Fruit fly (Drosophila melanogaster): ENCODE measurements around the gene Scsalpha2.

Gene Scsalpha2

dm6 chr3R:19460409-19461217 lies 2.3 kb downstream of the Scsalpha2 start, which contains the start of gene Dys (continued):
- TF ChIP-seq CG6854 (GFP tag; optimal IDR thresholded peaks at IDR 0.05) (peak; percentile 65), CG9437 (GFP tag; optimal IDR thresholded peaks at IDR 0.05) (peak; percentile 66), Hr3 (GFP tag; optimal IDR thresholded peaks at IDR 0.05) (peak; percentile 84), lov (optimal IDR thresholded peaks at IDR 0.05) (no peak), lov (GFP tag; IDR thresholded peaks at IDR 0.05) (no peak), zf30C (GFP tag; optimal IDR thresholded peaks at IDR 0.05) (no peak), CG7745 (tag; optimal IDR thresholded peaks at IDR 0.05) (peak; percentile 93), wor (GFP tag; IDR thresholded peaks at IDR 0.05) (peak; percentile 76), bsh (GFP tag; optimal IDR thresholded peaks at IDR 0.05) (peak in 1 of 2 experiments; percentile 93), bbx (GFP tag; IDR thresholded peaks at IDR 0.05; ENCODE audit: partially characterized antibody) (no peak), CG14441 (GFP tag; IDR thresholded peaks at IDR 0.05) (peak; percentile 88), sug (tag; optimal IDR thresholded peaks at IDR 0.05) (peak; percentile 67), Ptx1 (GFP tag; IDR thresholded peaks at IDR 0.05) (peak; percentile 88), CG18262 (tag; optimal IDR thresholded peaks at IDR 0.05) (peak; percentile 90), gfzf (GFP tag; optimal IDR thresholded peaks at IDR 0.05) (no peak), sob (GFP tag; IDR thresholded peaks at IDR 0.05) (peak; percentile 91), CG9876 (GFP tag; optimal IDR thresholded peaks at IDR 0.05) (peak; percentile 34)

- no peak for TF ChIP-seq ci (GFP tag; IDR thresholded peaks at IDR 0.05)
- TF ChIP-seq CG9609 (GFP tag; optimal IDR thresholded peaks at IDR 0.05) = no peak
- TF ChIP-seq knrl (GFP tag; IDR thresholded peaks at IDR 0.05; ENCODE audit: partially characterized antibody) = no peak
- no peak for TF ChIP-seq dpn (GFP tag; optimal IDR thresholded peaks at IDR 0.05)
- TF ChIP-seq CG13287 (GFP tag; IDR thresholded peaks at IDR 0.05; ENCODE audit: partially characterized antibody) = no peak
- TF ChIP-seq Ada2b (GFP tag; IDR thresholded peaks at IDR 0.05) = no peak
- no peak for TF ChIP-seq CG10366 (GFP tag; IDR thresholded peaks at IDR 0.05)
- no peak for TF ChIP-seq mld (GFP tag; IDR thresholded peaks at IDR 0.05; ENCODE audit: partially characterized antibody)
- no peak for TF ChIP-seq CG16863 (GFP tag; optimal IDR thresholded peaks at IDR 0.05)
- TF ChIP-seq abd-A (tag; optimal IDR thresholded peaks at IDR 0.05) = no peak
- TF ChIP-seq Ssrp (tag; optimal IDR thresholded peaks at IDR 0.05) = no peak
- TF ChIP-seq Drgx (GFP tag; IDR thresholded peaks at IDR 0.05) = no peak
- TF ChIP-seq CG10543 (GFP tag; optimal IDR thresholded peaks at IDR 0.05) = no peak
- TF ChIP-seq ato (GFP tag; IDR thresholded peaks at IDR 0.05; ENCODE audit: partially characterized antibody) = no peak
- no peak for TF ChIP-seq Chrac-16 (GFP tag; optimal IDR thresholded peaks at IDR 0.05)
- no peak for TF ChIP-seq bbx (GFP tag; IDR thresholded peaks at IDR 0.05; ENCODE audit: partially characterized antibody)
- no peak for TF ChIP-seq Hr39 (optimal IDR thresholded peaks at IDR 0.05)
- TF ChIP-seq CG31388 (GFP tag; optimal IDR thresholded peaks at IDR 0.05) = no peak
- TF ChIP-seq CG18476 (GFP tag; optimal IDR thresholded peaks at IDR 0.05) = no peak
Measured at dm6 chr3R:19425099-19425498, 37.8 kb downstream of the Scsalpha2 start, which contains the start of gene CG3517. Gene CG3517, minus strand, starts transcription at chr3R:19425199.

- peak; percentile 25; the same call in 1 of the 2 replicates for TF ChIP-seq ara (GFP tag; IDR thresholded peaks at IDR 0.05)
- TF ChIP-seq sr (GFP tag; IDR thresholded peaks at IDR 0.05) = peak; percentile 80; the same call in 2 of the 3 replicates
- TF ChIP-seq CG6272 (GFP tag; IDR thresholded peaks at IDR 0.05) = 0 out of 2 replicates have a peak, but pooled peaks have one; percentile 18
- TF ChIP-seq Trl (optimal IDR thresholded peaks at IDR 0.05) = peak; percentile 5 to 9
- TF ChIP-seq Trl (GFP tag; optimal IDR thresholded peaks at IDR 0.05) = no peak
- peak; percentile 29; the same call in 1 of the 2 replicates for TF ChIP-seq CG31224 (GFP tag; IDR thresholded peaks at IDR 0.05)
- TF ChIP-seq Jarid2 (GFP tag; optimal IDR thresholded peaks at IDR 0.05) = peak; percentile 25
- TF ChIP-seq z (GFP tag; IDR thresholded peaks at IDR 0.05) = peak; percentile 93
- TF ChIP-seq amos (GFP tag; IDR thresholded peaks at IDR 0.05; ENCODE audit: partially characterized antibody) = peak; percentile 41; the same call in 1 of the 2 replicates
- peak; percentile 23 for TF ChIP-seq scrt (GFP tag; optimal IDR thresholded peaks at IDR 0.05)
- TF ChIP-seq sisA (GFP tag; IDR thresholded peaks at IDR 0.05) = 0 out of 2 replicates have a peak, but pooled peaks have one; percentile 5
- TF ChIP-seq lmd (GFP tag; IDR thresholded peaks at IDR 0.05) = 0 out of 2 replicates have a peak, but pooled peaks have one; percentile 23
- peak; percentile 21; the same call in 1 of the 3 replicates for TF ChIP-seq Aef1 (GFP tag; IDR thresholded peaks at IDR 0.05)
- TF ChIP-seq unc-4 (GFP tag; IDR thresholded peaks at IDR 0.05; ENCODE audit: partially characterized antibody) = no peak
Measured at dm6 chr3R:19412434-19412833, 50.4 kb downstream of the Scsalpha2 start, which contains the start of gene CG31221. Gene CG31221, plus strand, starts transcription at chr3R:19412689.

All from whole organism, embryonic.